Worm (Caenorhabditis elegans): ENCODE results near the gene srw-7.

DNA sequence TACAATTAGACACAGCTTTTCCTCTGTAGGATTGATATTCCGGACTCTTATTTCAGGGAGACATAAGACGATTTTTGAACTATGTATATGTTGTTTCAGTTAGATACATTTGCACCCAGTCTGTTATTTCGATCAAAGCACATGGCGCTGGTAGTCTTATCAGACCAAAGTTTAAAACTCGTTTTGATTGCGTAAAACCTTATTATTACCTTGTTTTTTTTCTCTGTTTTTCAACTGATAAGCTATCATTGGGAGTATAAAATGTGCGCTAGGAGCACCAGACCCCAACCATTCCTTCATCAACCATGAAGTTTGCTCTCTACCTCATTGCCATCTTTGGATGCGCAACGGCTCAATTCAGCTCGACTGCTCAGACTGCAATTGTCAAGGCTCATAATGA lies 6.2 kb downstream of the srw-7 start, which contains the start of gene scl-12:
- no peak for TF ChIP-seq eyg-1 (tag; optimal IDR thresholded peaks at IDR 0.05)
- TF ChIP-seq ama-1 (optimal IDR thresholded peaks at IDR 0.05) = no peak
- no peak for TF ChIP-seq unc-42 (tag; optimal IDR thresholded peaks at IDR 0.05)
- no peak for TF ChIP-seq pha-4 (tag; optimal IDR thresholded peaks at IDR 0.05)
